Worm (Caenorhabditis elegans): ENCODE results near the gene F35D11.3.

The F35D11.3 gene

ce11 chrII:4658245-4658644, 50.1 kb downstream of the F35D11.3 start:
- TF ChIP-seq dao-5 (tag; optimal IDR thresholded peaks at IDR 0.05) (no peak), him-1 (tag; optimal IDR thresholded peaks at IDR 0.05) (no peak), W03F9.2 (tag; optimal IDR thresholded peaks at IDR 0.05) (no peak)

- TF ChIP-seq him-1 (tag; optimal IDR thresholded peaks at IDR 0.05): no peak
- TF ChIP-seq W03F9.2 (tag; optimal IDR thresholded peaks at IDR 0.05): no peak
- no peak for TF ChIP-seq dao-5 (tag; optimal IDR thresholded peaks at IDR 0.05)
Measured at ce11 chrII:4661278-4661677, 53.1 kb downstream of the F35D11.3 start, which contains the start of gene T05A7.13. Gene T05A7.13 (minus strand): TSS chrII:4661378.

Data from whole organism, L4/young adult.